Worm (Caenorhabditis elegans) whole organism, L4 larva: Measurements from ENCODE around the gene srxa-10.

Experiments used
- F10B5.3 ChIP-seq: sonication (generic microtip); optimal IDR thresholded peaks from 2 replicates; lab custom pipeline; 2016; ENCODE audit warnings: mild to moderate bottlenecking, missing genetic modification characterization, missing compliant biosample characterization
- F49E8.2 ChIP-seq: sonication (generic microtip); optimal IDR thresholded peaks from 2 replicates; lab custom pipeline; 2016; ENCODE audit warnings: missing compliant biosample characterization, mild to moderate bottlenecking, missing genetic modification characterization, borderline replicate concordance
- T20F7.1 ChIP-seq: fragments of 200-800 bp; sonication (Bioruptor generic); optimal IDR thresholded peaks from 2 replicates; lab custom pipeline; 2018; ENCODE audit warnings: mild to moderate bottlenecking, missing genetic modification characterization, missing compliant biosample characterization
- T26A8.4 ChIP-seq: fragments of 200-800 bp; sonication (Bioruptor generic); IDR thresholded peaks from 2 replicates; pipeline ENCODE4 v1.3.6; 2022; ENCODE audit warnings: missing genetic modification characterization, missing compliant biosample characterization
- aha-1 ChIP-seq: fragments of 150-350 bp; peaks from one replicate; lab custom pipeline; 2014; ENCODE audit warnings: missing biosample characterization, missing genetic modification characterization
- daf-16 ChIP-seq, 3 experiments: sonication (generic microtip); optimal IDR thresholded peaks; 2 replicates each; lab custom pipeline; 2016 to 2017; ENCODE audit warnings: missing genetic modification characterization in 3 of 3, missing genetic modification reagents in 3 of 3, mild to moderate bottlenecking in 2 of 3, missing compliant biosample characterization in 2 of 3, missing biosample characterization in 1 of 3, moderate library complexity in 1 of 3
- dmd-9 ChIP-seq: fragments of 200-800 bp; sonication (Bioruptor generic); IDR thresholded peaks from 2 replicates; pipeline ENCODE4 v1.3.6; 2022; ENCODE audit warnings: missing genetic modification reagents, missing genetic modification characterization, missing compliant biosample characterization
- dpl-1 ChIP-seq: fragments of 150-350 bp; optimal IDR thresholded peaks from 2 replicates; lab custom pipeline; 2014; ENCODE audit warnings: missing biosample characterization, missing genetic modification reagents, missing genetic modification characterization
- dve-1 ChIP-seq: sonication (generic microtip); optimal IDR thresholded peaks from 2 replicates; lab custom pipeline; 2017; ENCODE audit warnings: antibody characterized with exemption, mild to moderate bottlenecking, missing genetic modification characterization, missing compliant biosample characterization; ENCODE audit not compliant: insufficient read depth
- fkh-10 ChIP-seq: fragments of 150-350 bp; optimal IDR thresholded peaks from 2 replicates; lab custom pipeline; 2014; ENCODE audit warnings: missing biosample characterization, missing genetic modification reagents, missing genetic modification characterization
- gei-8 ChIP-seq: fragments of 200-800 bp; sonication (Bioruptor generic); optimal IDR thresholded peaks from 2 replicates; lab custom pipeline; 2018; ENCODE audit warnings: mild to moderate bottlenecking, missing genetic modification characterization, missing compliant biosample characterization
- hlh-11 ChIP-seq: fragments of 200-800 bp; sonication (Bioruptor generic); optimal IDR thresholded peaks from 2 replicates; lab custom pipeline; 2018; ENCODE audit warnings: mild to moderate bottlenecking, missing genetic modification characterization, missing compliant biosample characterization
- hlh-30 ChIP-seq: sonication (generic microtip); optimal IDR thresholded peaks from 2 replicates; lab custom pipeline; 2017; ENCODE audit warnings: antibody characterized with exemption, mild to moderate bottlenecking, missing genetic modification characterization, missing compliant biosample characterization; ENCODE audit not compliant: insufficient read depth
- hmg-1.1 ChIP-seq: fragments of 200-800 bp; sonication (Bioruptor generic); IDR thresholded peaks from 2 replicates; pipeline ENCODE4 v1.3.6; 2022; ENCODE audit warnings: missing genetic modification reagents, missing genetic modification characterization, missing compliant biosample characterization
- lin-15B ChIP-seq: fragments of 150-350 bp; sonication (generic microtip); optimal IDR thresholded peaks from 3 replicates; lab custom pipeline; 2014; ENCODE audit warnings: missing biosample characterization, missing genetic modification characterization
- lin-38 ChIP-seq: fragments of 200-800 bp; sonication (Bioruptor generic); IDR thresholded peaks from 2 replicates; pipeline ENCODE4 v1.3.6; 2022; ENCODE audit warnings: missing genetic modification reagents, missing genetic modification characterization, missing compliant biosample characterization
- lin-39 ChIP-seq: fragments of 150-350 bp; optimal IDR thresholded peaks from 2 replicates; lab custom pipeline; 2014; ENCODE audit warnings: missing biosample characterization, missing genetic modification reagents, missing genetic modification characterization
- madf-5 ChIP-seq, 2 experiments: fragments of 200-800 bp; sonication (Bioruptor generic); IDR thresholded peaks; 2 replicates each; pipeline ENCODE4 v1.3.6; 2022; ENCODE audit warnings: missing compliant biosample characterization in 2 of 2, missing genetic modification characterization in 2 of 2
- madf-9 ChIP-seq: fragments of 200-800 bp; sonication (Bioruptor generic); conservative IDR thresholded peaks from 2 replicates; pipeline ENCODE4 v1.3.6; 2022; ENCODE audit warnings: missing genetic modification reagents, missing genetic modification characterization, missing compliant biosample characterization
- mdl-1 ChIP-seq, 2 experiments: fragments of 150-350 bp in 1 of 2; sonication (generic microtip) in 1 of 2; optimal IDR thresholded peaks; 2 replicates each; lab custom pipeline; 2014 to 2017; ENCODE audit warnings: missing biosample characterization in 2 of 2, missing genetic modification characterization in 2 of 2
- mep-1 ChIP-seq: fragments of 150-350 bp; sonication (generic microtip); optimal IDR thresholded peaks from 3 replicates; lab custom pipeline; 2014; ENCODE audit warnings: missing biosample characterization, missing genetic modification characterization
- mes-2 ChIP-seq: sonication (generic microtip); optimal IDR thresholded peaks from 2 replicates; lab custom pipeline; 2016; ENCODE audit warnings: missing genotype, mild to moderate bottlenecking, missing genetic modification characterization, missing compliant biosample characterization; ENCODE audit not compliant: poor library complexity, severe bottlenecking
- nhr-102 ChIP-seq: sonication (generic microtip); optimal IDR thresholded peaks from 2 replicates; lab custom pipeline; 2016; ENCODE audit warnings: mild to moderate bottlenecking, missing genetic modification characterization, moderate library complexity, missing compliant biosample characterization
- nhr-25 ChIP-seq: sonication (generic microtip); optimal IDR thresholded peaks from 2 replicates; lab custom pipeline; 2017; ENCODE audit warnings: missing genetic modification characterization, mild to moderate bottlenecking, missing compliant biosample characterization, antibody characterized with exemption, moderate library complexity, borderline replicate concordance; ENCODE audit not compliant: insufficient read depth
- nhr-28 ChIP-seq: fragments of 150-350 bp; optimal IDR thresholded peaks from 2 replicates; lab custom pipeline; 2014; ENCODE audit warnings: missing biosample characterization, missing genetic modification characterization
- nhr-76 ChIP-seq: fragments of 150-350 bp; optimal IDR thresholded peaks from 2 replicates; lab custom pipeline; 2014; ENCODE audit warnings: missing biosample characterization, missing genetic modification characterization
- php-3 ChIP-seq: fragments of 200-800 bp; sonication (Bioruptor generic); IDR thresholded peaks from 2 replicates; pipeline ENCODE4 v1.3.6; 2022; ENCODE audit warnings: missing genetic modification reagents, missing genetic modification characterization, missing compliant biosample characterization
- saeg-2 ChIP-seq: fragments of 200-800 bp; sonication (Bioruptor generic); IDR thresholded peaks from 2 replicates; pipeline ENCODE4 v1.3.6; 2022; ENCODE audit warnings: missing genetic modification reagents, missing genetic modification characterization, missing compliant biosample characterization
- snpc-1.2 ChIP-seq: fragments of 200-800 bp; sonication (Bioruptor generic); IDR thresholded peaks from 2 replicates; pipeline ENCODE4 v1.3.6; 2022; ENCODE audit warnings: missing genetic modification reagents, missing genetic modification characterization, missing compliant biosample characterization
- snpc-4 ChIP-seq: fragments of 150-350 bp; optimal IDR thresholded peaks from 2 replicates; lab custom pipeline; 2014; ENCODE audit warnings: missing biosample characterization, missing genetic modification characterization
- spr-3 ChIP-seq: fragments of 200-800 bp; sonication (Bioruptor generic); optimal IDR thresholded peaks from 2 replicates; lab custom pipeline; 2018; ENCODE audit warnings: mild to moderate bottlenecking, missing genetic modification characterization, missing compliant biosample characterization
- tag-97 ChIP-seq: fragments of 200-800 bp; sonication (Bioruptor generic); IDR thresholded peaks from 2 replicates; pipeline ENCODE4 v1.3.6; 2022; ENCODE audit warnings: missing genetic modification characterization, missing compliant biosample characterization
- vab-7 ChIP-seq: fragments of 200-800 bp; sonication (Bioruptor generic); IDR thresholded peaks from 2 replicates; pipeline ENCODE4 v1.3.6; 2022; ENCODE audit warnings: missing genetic modification reagents, missing genetic modification characterization, missing compliant biosample characterization
- zag-1 ChIP-seq: fragments of 150-350 bp; optimal IDR thresholded peaks from 2 replicates; lab custom pipeline; 2014; ENCODE audit warnings: missing biosample characterization, missing genetic modification characterization
- zfp-3 ChIP-seq: fragments of 200-800 bp; sonication (Bioruptor generic); conservative IDR thresholded peaks from 2 replicates; pipeline ENCODE4 v1.3.6; 2022; ENCODE audit warnings: missing genetic modification reagents, missing genetic modification characterization, missing compliant biosample characterization
- zip-11 ChIP-seq: fragments of 200-800 bp; sonication (Bioruptor generic); IDR thresholded peaks from 2 replicates; pipeline ENCODE4 v1.3.6; 2022; ENCODE audit warnings: missing genetic modification characterization, missing compliant biosample characterization
- zip-2 ChIP-seq: fragments of 150-350 bp; optimal IDR thresholded peaks from 2 replicates; lab custom pipeline; 2014; ENCODE audit warnings: missing biosample characterization, missing genetic modification characterization

srxa-10 gene

ce11 chrIII:9764718-9765117 is 31.6 kb downstream of the srxa-10 start (continued):
- no peak for TF ChIP-seq T26A8.4 (GFP tag; lab: Robert Waterston, UW)
- TF ChIP-seq snpc-1.2 (GFP tag; lab: Robert Waterston, UW), result no peak
- no peak for TF ChIP-seq lin-39 (tag; lab: Kevin White, UChicago)
- TF ChIP-seq nhr-76, result no peak
- no peak for TF ChIP-seq dmd-9
- TF ChIP-seq daf-16 (GFP tag; optimal IDR thresholded peaks at IDR 0.05; lab: Kevin White, UChicago), result no peak
- no peak for TF ChIP-seq daf-16 (tag; optimal IDR thresholded peaks at IDR 0.05; lab: Kevin White, UChicago)
- no peak for TF ChIP-seq nhr-28

ce11 chrIII:9762093-9762748 is 34.1 kb downstream of the srxa-10 start, which contains the start of gene gcc-2:
Gene gcc-2, minus strand, starts transcription at chrIII:9762143.
- TF ChIP-seq mes-2 (tag; lab: Kevin White, UChicago) (peak; percentile 9), aha-1 (tag; lab: Kevin White, UChicago) (peak; percentile 13), nhr-76 (no peak)

- TF ChIP-seq aha-1 (tag; lab: Kevin White, UChicago), result peak; percentile 22
- no peak for TF ChIP-seq madf-5 (GFP tag; IDR thresholded peaks at IDR 0.05; lab: Robert Waterston, UW)
Observed at ce11 chrIII:9760184-9760583, 36.2 kb downstream of the srxa-10 start.

- TF ChIP-seq hlh-11 (tag; lab: Kevin White, UChicago) (no peak), lin-38 (GFP tag; lab: Robert Waterston, UW) (peak; percentile 51), zfp-3 (GFP tag; lab: Robert Waterston, UW) (no peak)
Observed at ce11 chrIII:9758848-9759247, 37.5 kb downstream of the srxa-10 start, which contains the start of gene rmd-1. Gene rmd-1, plus strand, starts transcription at chrIII:9759094.

- TF ChIP-seq madf-5 (GFP tag; IDR thresholded peaks at IDR 0.05; lab: Robert Waterston, UW) (no peak), zag-1 (no peak), spr-3 (GFP tag; lab: Kevin White, UChicago) (no peak), nhr-25 (tag; lab: Kevin White, UChicago) (no peak), snpc-4 (tag; lab: Kevin White, UChicago) (no peak), nhr-102 (no peak), F10B5.3 (no peak), snpc-1.2 (GFP tag; lab: Robert Waterston, UW) (no peak), tag-97 (no peak), saeg-2 (no peak), dmd-9 (no peak), mdl-1 (tag; optimal IDR thresholded peaks at IDR 0.05; lab: Kevin White, UChicago) (no peak), zip-11 (GFP tag; lab: Robert Waterston, UW) (no peak), lin-15B (tag; lab: Kevin White, UChicago) (no peak), hmg-1.1 (GFP tag; lab: Robert Waterston, UW) (no peak), zip-2 (tag; lab: Kevin White, UChicago) (no peak), gei-8 (GFP tag; lab: Kevin White, UChicago) (no peak), daf-16 (GFP tag; optimal IDR thresholded peaks at IDR 0.05; lab: Kevin White, UChicago) (no peak), daf-16 (tag; optimal IDR thresholded peaks at IDR 0.05; lab: Kevin White, UChicago) (no peak), fkh-10 (GFP tag; lab: Kevin White, UChicago) (no peak)
Observed at ce11 chrIII:9757414-9757813, 38.9 kb downstream of the srxa-10 start, which contains the start of gene vps-53. Gene vps-53, minus strand, starts transcription at chrIII:9757514.

ce11 chrIII:9752852-9753251 is 43.5 kb downstream of the srxa-10 start, which contains the start of gene ech-6:
Gene ech-6, minus strand, starts transcription at chrIII:9752883.
- peak; percentile 45 for TF ChIP-seq nhr-102
- TF ChIP-seq mep-1, result peak; percentile 8
- no peak for TF ChIP-seq aha-1 (tag; lab: Kevin White, UChicago)
- no peak for TF ChIP-seq snpc-1.2 (GFP tag; lab: Robert Waterston, UW)
- no peak for TF ChIP-seq vab-7
- peak; percentile 32 for TF ChIP-seq dpl-1 (GFP tag; lab: Kevin White, UChicago)
- TF ChIP-seq mes-2 (tag; lab: Kevin White, UChicago), result peak; percentile 1
- peak; percentile 5 for TF ChIP-seq hlh-30 (tag; lab: Kevin White, UChicago)
- no peak for TF ChIP-seq saeg-2
- peak; percentile 83 for TF ChIP-seq dve-1 (tag; lab: Kevin White, UChicago)
- TF ChIP-seq lin-38 (GFP tag; lab: Robert Waterston, UW), result peak; percentile 51
- TF ChIP-seq hmg-1.1 (GFP tag; lab: Robert Waterston, UW), result peak; percentile 11; the same call in 1 of the 2 replicates
- no peak for TF ChIP-seq F10B5.3
- no peak for TF ChIP-seq madf-9 (GFP tag; lab: Robert Waterston, UW)
- TF ChIP-seq T20F7.1, result no peak
- peak; percentile 21; the same call in 1 of the 2 replicates for TF ChIP-seq php-3 (GFP tag; lab: Robert Waterston, UW)
- TF ChIP-seq tag-97, result no peak
- TF ChIP-seq F49E8.2 (tag; lab: Kevin White, UChicago), result no peak
- no peak for TF ChIP-seq dmd-9
